Worm (Caenorhabditis elegans): ENCODE results near the gene scl-1.

DNA sequence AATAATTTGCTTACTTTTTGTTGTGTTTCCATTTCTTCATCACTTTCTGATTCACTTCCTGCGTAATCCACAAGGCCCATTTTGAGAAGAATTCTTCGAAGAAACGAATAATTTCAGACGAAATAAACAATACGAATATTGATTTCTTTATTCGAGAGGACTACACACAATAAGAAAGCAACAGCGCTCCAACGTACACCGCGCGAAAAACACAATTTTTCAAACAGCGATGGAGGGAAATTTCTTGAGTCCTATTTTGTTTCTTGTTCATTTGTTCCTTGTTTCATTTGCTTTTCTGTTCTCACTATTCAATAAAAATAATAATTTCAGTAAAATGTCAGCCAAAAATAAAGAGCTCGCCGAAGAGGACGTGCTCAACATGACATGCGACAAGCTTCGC is 37.6 kb downstream of the scl-1 start, which contains the start of the genes prcc-1 and C39E9.12:
- TF ChIP-seq tbx-2 (tag; optimal IDR thresholded peaks at IDR 0.05) (no peak), egl-27 (tag; optimal IDR thresholded peaks at IDR 0.05) (no peak), mdl-1 (tag; optimal IDR thresholded peaks at IDR 0.05) (no peak), nhr-237 (tag; optimal IDR thresholded peaks at IDR 0.05) (no peak), skn-1 (tag; optimal IDR thresholded peaks at IDR 0.05) (no peak)

Measured in whole organism, L3 larva.